Worm (Caenorhabditis elegans) whole organism, mixed stage, embryonic: ENCODE data around the gene C39B5.6.

ENCODE experiments used
- elt-3 ChIP-seq: fragments of 150-350 bp; optimal IDR thresholded peaks from 2 replicates; lab custom pipeline; 2014; ENCODE audit warnings: missing biosample characterization, missing genetic modification characterization
- mls-2 ChIP-seq: sonication (generic microtip); optimal IDR thresholded peaks from 2 replicates; lab custom pipeline; 2016; ENCODE audit warnings: mild to moderate bottlenecking, missing genetic modification characterization, moderate library complexity, missing compliant biosample characterization
- nhr-76 ChIP-seq: sonication (generic microtip); optimal IDR thresholded peaks from 2 replicates; lab custom pipeline; 2017; ENCODE audit warnings: missing biosample characterization, missing genetic modification characterization
- pha-4 ChIP-seq: fragments of 150-350 bp; optimal IDR thresholded peaks from 2 replicates; lab custom pipeline; 2018; ENCODE audit warnings: missing biosample characterization, missing genetic modification reagents, missing genetic modification characterization
- snpc-4 ChIP-seq: fragments of 150-350 bp; optimal IDR thresholded peaks from 2 replicates; lab custom pipeline; 2014; ENCODE audit warnings: missing biosample characterization, missing genetic modification characterization
- tbx-8 ChIP-seq: fragments of 200-800 bp; sonication (Bioruptor generic); optimal IDR thresholded peaks from 2 replicates; lab custom pipeline; 2018; ENCODE audit warnings: mild to moderate bottlenecking, missing genetic modification characterization, moderate library complexity, missing compliant biosample characterization
- unc-39 ChIP-seq: fragments of 150-350 bp; optimal IDR thresholded peaks from 2 replicates; lab custom pipeline; 2014; ENCODE audit warnings: missing biosample characterization, missing genetic modification characterization
- unc-62 ChIP-seq: fragments of 150-350 bp; optimal IDR thresholded peaks from 2 replicates; lab custom pipeline; 2014; ENCODE audit warnings: missing biosample characterization, missing genetic modification reagents, missing genetic modification characterization

- TF ChIP-seq unc-62 (GFP tag; lab: Kevin White, UChicago) = no peak
- TF ChIP-seq tbx-8 = no peak
- no peak for TF ChIP-seq snpc-4
- no peak for TF ChIP-seq pha-4 (tag; lab: Kevin White, UChicago)
- no peak for TF ChIP-seq nhr-76 (tag; lab: Kevin White, UChicago)
- no peak for TF ChIP-seq unc-39 (tag; lab: Kevin White, UChicago)
- TF ChIP-seq mls-2 (tag; lab: Kevin White, UChicago) = no peak
- no peak for TF ChIP-seq elt-3
These were observed 27.2 kb upstream of the C39B5.6 start for ce11 chrIII:2170556-2170955.
